Fruit fly (Drosophila melanogaster): ENCODE data around the gene Eig71Ee.

Gene Eig71Ee

dm6 chr3L:15619626-15620247 is 36.1 kb downstream of the Eig71Ee start, which contains the start of gene Phs (continued):
- peak; percentile 87 for TF ChIP-seq Xrp1 (GFP tag; IDR thresholded peaks at IDR 0.05)
- peak; percentile 66 for TF ChIP-seq CG17186 (GFP tag; optimal IDR thresholded peaks at IDR 0.05)
- peak; percentile 13 for TF ChIP-seq gcm (GFP tag; optimal IDR thresholded peaks at IDR 0.05)
- peak; percentile 98 for TF ChIP-seq Dp (GFP tag; optimal IDR thresholded peaks at IDR 0.05)
- no peak for TF ChIP-seq Lim3 (GFP tag; IDR thresholded peaks at IDR 0.05)
- TF ChIP-seq CG4282 (GFP tag; optimal IDR thresholded peaks at IDR 0.05), result peak; percentile 86
- peak; percentile 93 for TF ChIP-seq zfh1 (GFP tag; IDR thresholded peaks at IDR 0.05)
- TF ChIP-seq fu2 (GFP tag; optimal IDR thresholded peaks at IDR 0.05), result peak; percentile 84
- TF ChIP-seq tio (GFP tag; optimal IDR thresholded peaks at IDR 0.05), result peak; percentile 46
- peak; percentile 21 for TF ChIP-seq Sox100B (GFP tag; optimal IDR thresholded peaks at IDR 0.05)
- peak; percentile 88 for TF ChIP-seq gro (GFP tag; optimal IDR thresholded peaks at IDR 0.05)
- TF ChIP-seq zen2 (GFP tag; IDR thresholded peaks at IDR 0.05; ENCODE audit: partially characterized antibody), result no peak
- TF ChIP-seq bowl (GFP tag; IDR thresholded peaks at IDR 0.05), result peak; percentile 28; the same call in 1 of the 2 replicates
- TF ChIP-seq sob (GFP tag; IDR thresholded peaks at IDR 0.05), result peak; percentile 96
- no peak for TF ChIP-seq hth (optimal IDR thresholded peaks at IDR 0.05)
- peak; percentile 90 for TF ChIP-seq vfl (GFP tag; optimal IDR thresholded peaks at IDR 0.05)
- peak; percentile 64 for TF ChIP-seq Lhr (GFP tag; optimal IDR thresholded peaks at IDR 0.05)
- TF ChIP-seq CG5245 (GFP tag; optimal IDR thresholded peaks at IDR 0.05), result peak; percentile 77
- no peak for TF ChIP-seq exex (tag; optimal IDR thresholded peaks at IDR 0.05)
- TF ChIP-seq CG1603 (tag; optimal IDR thresholded peaks at IDR 0.05), result peak; percentile 83
- TF ChIP-seq Atf3 (GFP tag; optimal IDR thresholded peaks at IDR 0.05), result peak; percentile 57
- TF ChIP-seq mirr (GFP tag; optimal IDR thresholded peaks at IDR 0.05), result peak; percentile 53
- peak; percentile 15; the same call in 1 of the 2 replicates for TF ChIP-seq aop (GFP tag; IDR thresholded peaks at IDR 0.05)
- TF ChIP-seq nerfin-2 (GFP tag; IDR thresholded peaks at IDR 0.05; ENCODE audit: partially characterized antibody), result no peak
- no peak for TF ChIP-seq sim (GFP tag; IDR thresholded peaks at IDR 0.05)
- peak; percentile 51 for TF ChIP-seq CG2875 (GFP tag; optimal IDR thresholded peaks at IDR 0.05)
- peak; percentile 49 for TF ChIP-seq nerfin-1 (tag; optimal IDR thresholded peaks at IDR 0.05)
- peak; percentile 76 for TF ChIP-seq pho (GFP tag; optimal IDR thresholded peaks at IDR 0.05)
- TF ChIP-seq fd3F (GFP tag; optimal IDR thresholded peaks at IDR 0.05), result peak; percentile 44
- TF ChIP-seq unpg (GFP tag; optimal IDR thresholded peaks at IDR 0.05), result peak; percentile 43
- peak; percentile 71 for TF ChIP-seq Bteb2 (GFP tag; optimal IDR thresholded peaks at IDR 0.05)
- TF ChIP-seq toy (GFP tag; IDR thresholded peaks at IDR 0.05), result no peak; the same call in 1 of the 2 replicates
- TF ChIP-seq cad (GFP tag; optimal IDR thresholded peaks at IDR 0.05), result no peak
- TF ChIP-seq zf30C (GFP tag; optimal IDR thresholded peaks at IDR 0.05), result peak; percentile 36
- TF ChIP-seq MESR4 (GFP tag; optimal IDR thresholded peaks at IDR 0.05), result peak; percentile 57
- TF ChIP-seq CG17829 (tag; optimal IDR thresholded peaks at IDR 0.05), result peak; percentile 55
- peak; percentile 61 for TF ChIP-seq CG3838 (GFP tag; optimal IDR thresholded peaks at IDR 0.05)
- TF ChIP-seq Usf (GFP tag; optimal IDR thresholded peaks at IDR 0.05), result peak; percentile 48
- peak; percentile 55 for TF ChIP-seq Hr3 (GFP tag; optimal IDR thresholded peaks at IDR 0.05)
- no peak for TF ChIP-seq Kr (GFP tag; optimal IDR thresholded peaks at IDR 0.05)
- TF ChIP-seq CG8924 (tag; optimal IDR thresholded peaks at IDR 0.05), result peak; percentile 38
- TF ChIP-seq repo (GFP tag; optimal IDR thresholded peaks at IDR 0.05), result peak; percentile 86
- peak; percentile 72; the same call in 2 of the 3 replicates for TF ChIP-seq Opbp (GFP tag; IDR thresholded peaks at IDR 0.05; ENCODE audit: partially characterized antibody)
- peak; percentile 59 for TF ChIP-seq amos (GFP tag; IDR thresholded peaks at IDR 0.05; ENCODE audit: partially characterized antibody)
- TF ChIP-seq Taf1 (GFP tag; IDR thresholded peaks at IDR 0.05), result no peak
- TF ChIP-seq ems (GFP tag; optimal IDR thresholded peaks at IDR 0.05), result peak; percentile 80
- peak; percentile 94 for TF ChIP-seq CG3847 (GFP tag; IDR thresholded peaks at IDR 0.05)
- TF ChIP-seq zen (tag; optimal IDR thresholded peaks at IDR 0.05), result peak; percentile 11
- no peak for TF ChIP-seq TFAM (GFP tag; optimal IDR thresholded peaks at IDR 0.05)
- peak; percentile 62 for TF ChIP-seq CG13123 (GFP tag; optimal IDR thresholded peaks at IDR 0.05)
